Fruit fly (Drosophila melanogaster) whole organism: ENCODE data around the gene IntS2.

Experiments
- EcR ChIP-seq, 2 experiments: fragments of >200 bp; optimal IDR thresholded peaks; 2 replicates each; lab custom pipeline; 2017; ENCODE audit warnings: missing biosample characterization in 2 of 2, missing genetic modification characterization in 2 of 2, missing genetic modification reagents in 2 of 2
- pan ChIP-seq: fragments of >200 bp; optimal IDR thresholded peaks from 2 replicates; lab custom pipeline; 2017
- psq ChIP-seq: fragments of >200 bp; optimal IDR thresholded peaks from 2 replicates; lab custom pipeline; 2017
- usp ChIP-seq: fragments of >200 bp; optimal IDR thresholded peaks from 2 replicates; lab custom pipeline; 2017; ENCODE audit warnings: missing biosample characterization, missing genetic modification characterization, mixed read lengths

dm6 chrX:17659119-17659452 lies 2.5 kb upstream of the IntS2 start:
- TF ChIP-seq EcR (GFP tag; optimal IDR thresholded peaks at IDR 0.05; lab: Kevin White, UChicago) (no peak), usp (GFP tag; lab: Kevin White, UChicago) (no peak), psq (lab: Kevin White, UChicago) (no peak), pan (lab: Kevin White, UChicago) (no peak)
